Worm (Caenorhabditis elegans) whole organism, L2 larva: ENCODE results near the gene F35D2.3.
A peak's percentile ranks its signal among the peaks of the same experiment; 100 is the strongest.

Experiments used
- C34F6.9 ChIP-seq: fragments of 150-350 bp; optimal IDR thresholded peaks from 2 replicates; lab custom pipeline; 2014; ENCODE audit warnings: missing biosample characterization, missing genetic modification characterization
- F13H6.1 ChIP-seq: sonication (generic microtip); optimal IDR thresholded peaks from 2 replicates; lab custom pipeline; 2016; ENCODE audit warnings: missing genetic modification characterization, missing compliant biosample characterization
- R02D3.7 ChIP-seq: fragments of 150-350 bp; optimal IDR thresholded peaks from 2 replicates; lab custom pipeline; 2014; ENCODE audit warnings: missing biosample characterization, missing genetic modification characterization
- Y55F3AM.14 ChIP-seq: fragments of 200-800 bp; sonication (Bioruptor generic); optimal IDR thresholded peaks from 2 replicates; lab custom pipeline; 2018; ENCODE audit warnings: mild to moderate bottlenecking, missing genetic modification characterization, missing compliant biosample characterization
- alr-1 ChIP-seq: fragments of 150-350 bp; optimal IDR thresholded peaks from 2 replicates; lab custom pipeline; 2014; ENCODE audit warnings: missing biosample characterization, missing genetic modification characterization
- aly-2 ChIP-seq: fragments of 150-350 bp; optimal IDR thresholded peaks from 2 replicates; lab custom pipeline; 2014; ENCODE audit warnings: missing biosample characterization, missing genetic modification characterization
- ama-1 ChIP-seq: fragments of 150-350 bp; optimal IDR thresholded peaks from 2 replicates; lab custom pipeline; 2018; ENCODE audit warnings: inconsistent platforms
- ceh-82 ChIP-seq: fragments of 150-350 bp; optimal IDR thresholded peaks from 2 replicates; lab custom pipeline; 2014; ENCODE audit warnings: missing biosample characterization, missing genetic modification characterization
- crh-2 ChIP-seq: sonication (generic microtip); optimal IDR thresholded peaks from 2 replicates; lab custom pipeline; 2017; ENCODE audit warnings: missing biosample characterization, missing genetic modification characterization
- dmd-4 ChIP-seq: sonication (generic microtip); optimal IDR thresholded peaks from 2 replicates; lab custom pipeline; 2017; ENCODE audit warnings: missing biosample characterization, missing genetic modification characterization
- egl-27 ChIP-seq: sonication (generic microtip); optimal IDR thresholded peaks from 3 replicates; lab custom pipeline; 2017; ENCODE audit warnings: missing biosample characterization, missing genetic modification reagents, missing genetic modification characterization
- fos-1 ChIP-seq: fragments of 150-350 bp; optimal IDR thresholded peaks from 2 replicates; lab custom pipeline; 2014; ENCODE audit warnings: missing biosample characterization, missing genetic modification characterization
- gmeb-1 ChIP-seq: fragments of 150-350 bp; optimal IDR thresholded peaks from 2 replicates; lab custom pipeline; 2014; ENCODE audit warnings: missing biosample characterization, missing genetic modification characterization
- lin-13 ChIP-seq: fragments of 150-350 bp; optimal IDR thresholded peaks from 2 replicates; lab custom pipeline; 2014; ENCODE audit warnings: missing biosample characterization, missing genetic modification reagents, missing genetic modification characterization
- lin-39 ChIP-seq: fragments of 150-350 bp; optimal IDR thresholded peaks from 2 replicates; lab custom pipeline; 2014; ENCODE audit warnings: missing biosample characterization, missing genetic modification reagents, missing genetic modification characterization
- lsy-2 ChIP-seq, 2 experiments: fragments of 150-350 bp in 1 of 2; sonication (generic microtip) in 1 of 2; optimal IDR thresholded peaks; 2 replicates each; lab custom pipeline; 2014 to 2017; ENCODE audit warnings: missing biosample characterization in 2 of 2, missing genetic modification characterization in 2 of 2
- mab-5 ChIP-seq: fragments of 150-350 bp; optimal IDR thresholded peaks from 2 replicates; lab custom pipeline; 2014; ENCODE audit warnings: missing biosample characterization, missing genetic modification characterization
- mbf-1 ChIP-seq: sonication (generic microtip); optimal IDR thresholded peaks from 2 replicates; lab custom pipeline; 2017; ENCODE audit warnings: missing biosample characterization, missing genetic modification characterization
- nhr-11 ChIP-seq: fragments of 150-350 bp; optimal IDR thresholded peaks from 2 replicates; lab custom pipeline; 2014; ENCODE audit warnings: missing biosample characterization, missing genetic modification characterization
- nhr-129 ChIP-seq: fragments of 150-350 bp; optimal IDR thresholded peaks from 2 replicates; lab custom pipeline; 2014; ENCODE audit warnings: missing biosample characterization, missing genetic modification characterization
- nhr-21 ChIP-seq: fragments of 150-350 bp; optimal IDR thresholded peaks from 2 replicates; lab custom pipeline; 2014; ENCODE audit warnings: missing biosample characterization, missing genetic modification characterization
- nhr-23 ChIP-seq: fragments of 150-350 bp; optimal IDR thresholded peaks from 2 replicates; lab custom pipeline; 2014; ENCODE audit warnings: missing biosample characterization, missing genetic modification reagents, missing genetic modification characterization
- nhr-237 ChIP-seq: fragments of 150-350 bp; optimal IDR thresholded peaks from 2 replicates; lab custom pipeline; 2014; ENCODE audit warnings: missing biosample characterization, missing genetic modification characterization
- nhr-25 ChIP-seq: fragments of 150-350 bp; sonication (generic microtip); optimal IDR thresholded peaks from 3 replicates; lab custom pipeline; 2014; ENCODE audit warnings: missing biosample characterization, missing genetic modification characterization
- nhr-6 ChIP-seq: fragments of 150-350 bp; optimal IDR thresholded peaks from 2 replicates; lab custom pipeline; 2014; ENCODE audit warnings: missing biosample characterization, missing genetic modification characterization
- nhr-77 ChIP-seq: fragments of 150-350 bp; optimal IDR thresholded peaks from 2 replicates; lab custom pipeline; 2014; ENCODE audit warnings: missing biosample characterization, missing genetic modification characterization
- peb-1 ChIP-seq: fragments of 150-350 bp; optimal IDR thresholded peaks from 2 replicates; lab custom pipeline; 2014; ENCODE audit warnings: missing biosample characterization, missing genetic modification characterization
- sem-4 ChIP-seq: fragments of 150-350 bp; optimal IDR thresholded peaks from 2 replicates; lab custom pipeline; 2014; ENCODE audit warnings: missing biosample characterization, missing genetic modification reagents, missing genetic modification characterization
- skn-1 ChIP-seq: sonication (generic microtip); optimal IDR thresholded peaks from 2 replicates; lab custom pipeline; 2017; ENCODE audit warnings: missing biosample characterization, missing genetic modification characterization
- sma-3 ChIP-seq: sonication (generic microtip); optimal IDR thresholded peaks from 2 replicates; lab custom pipeline; 2016; ENCODE audit warnings: missing genetic modification reagents, missing genetic modification characterization, missing compliant biosample characterization
- sma-9 ChIP-seq, 2 experiments: fragments of 150-350 bp in 1 of 2; sonication (generic microtip) in 1 of 2; optimal IDR thresholded peaks; 2 replicates each; lab custom pipeline; 2014 to 2016; ENCODE audit warnings: missing genetic modification characterization in 2 of 2, mild to moderate bottlenecking in 1 of 2, missing biosample characterization in 1 of 2, missing compliant biosample characterization in 1 of 2, missing genetic modification reagents in 1 of 2, moderate library complexity in 1 of 2
- snpc-4 ChIP-seq: fragments of 150-350 bp; optimal IDR thresholded peaks from 2 replicates; lab custom pipeline; 2014; ENCODE audit warnings: missing biosample characterization, missing genetic modification characterization
- unc-39 ChIP-seq: fragments of 150-350 bp; optimal IDR thresholded peaks from 2 replicates; lab custom pipeline; 2014; ENCODE audit warnings: missing biosample characterization, missing genetic modification characterization
- unc-55 ChIP-seq: fragments of 150-350 bp; sonication (generic microtip); optimal IDR thresholded peaks from 3 replicates; lab custom pipeline; 2014; ENCODE audit warnings: missing biosample characterization, missing genetic modification reagents, missing genetic modification characterization
- unc-62 ChIP-seq: fragments of 150-350 bp; optimal IDR thresholded peaks from 2 replicates; lab custom pipeline; 2014; ENCODE audit warnings: missing biosample characterization, missing genetic modification reagents, missing genetic modification characterization
- zag-1 ChIP-seq: fragments of 150-350 bp; optimal IDR thresholded peaks from 2 replicates; lab custom pipeline; 2014; ENCODE audit warnings: missing biosample characterization, missing genetic modification characterization
- ztf-1 ChIP-seq: fragments of 200-800 bp; sonication (Bioruptor generic); conservative IDR thresholded peaks from 2 replicates; pipeline ENCODE4 v1.3.6; 2022; ENCODE audit warnings: missing genetic modification characterization, missing compliant biosample characterization
- ztf-11 ChIP-seq: sonication (generic microtip); optimal IDR thresholded peaks from 2 replicates; lab custom pipeline; 2017; ENCODE audit warnings: missing biosample characterization, missing genetic modification characterization
- ztf-4 ChIP-seq: fragments of 150-350 bp; optimal IDR thresholded peaks from 2 replicates; lab custom pipeline; 2014; ENCODE audit warnings: missing biosample characterization, missing genetic modification characterization

Gene F35D2.3

ce11 chrII:7593227-7593626, 22.8 kb downstream of the F35D2.3 start (continued):
- no peak for TF ChIP-seq aly-2 (tag; lab: Kevin White, UChicago)
- no peak for TF ChIP-seq nhr-77 (tag; lab: Kevin White, UChicago)
- peak; percentile 66 for TF ChIP-seq unc-55 (GFP tag; lab: Kevin White, UChicago)
- TF ChIP-seq zag-1 (tag; lab: Kevin White, UChicago), result peak; percentile 83
- TF ChIP-seq skn-1 (tag; lab: Kevin White, UChicago), result no peak
- no peak for TF ChIP-seq sma-3
- no peak for TF ChIP-seq lin-13 (GFP tag; lab: Kevin White, UChicago)
- TF ChIP-seq sem-4 (tag; lab: Kevin White, UChicago), result peak; percentile 21
- TF ChIP-seq ztf-4 (tag; lab: Kevin White, UChicago), result no peak
- no peak for TF ChIP-seq nhr-237 (tag; lab: Kevin White, UChicago)
- no peak for TF ChIP-seq nhr-6 (tag; lab: Kevin White, UChicago)
- no peak for TF ChIP-seq R02D3.7 (tag; lab: Kevin White, UChicago)
- no peak for TF ChIP-seq peb-1 (tag; lab: Kevin White, UChicago)
- TF ChIP-seq unc-62 (GFP tag; lab: Kevin White, UChicago), result no peak
- TF ChIP-seq alr-1 (tag; lab: Kevin White, UChicago), result no peak
- no peak for TF ChIP-seq mbf-1
- TF ChIP-seq ceh-82 (tag; lab: Kevin White, UChicago), result no peak

ce11 chrII:7594262-7594661, 23.9 kb downstream of the F35D2.3 start:
- TF ChIP-seq sma-9 (GFP tag; optimal IDR thresholded peaks at IDR 0.05; lab: Kevin White, UChicago) (peak; percentile 18), sma-9 (tag; optimal IDR thresholded peaks at IDR 0.05; lab: Kevin White, UChicago) (no peak), alr-1 (tag; lab: Kevin White, UChicago) (no peak)

- no peak for TF ChIP-seq sma-3
- no peak for TF ChIP-seq zag-1 (tag; lab: Kevin White, UChicago)
- TF ChIP-seq snpc-4, result no peak
- TF ChIP-seq ama-1, result no peak
- TF ChIP-seq lin-39 (tag; lab: Kevin White, UChicago), result no peak
- no peak for TF ChIP-seq nhr-77 (tag; lab: Kevin White, UChicago)
- TF ChIP-seq unc-39 (tag; lab: Kevin White, UChicago), result no peak
- no peak for TF ChIP-seq skn-1 (tag; lab: Kevin White, UChicago)
- no peak for TF ChIP-seq nhr-237 (tag; lab: Kevin White, UChicago)
- TF ChIP-seq alr-1 (tag; lab: Kevin White, UChicago), result no peak
- no peak for TF ChIP-seq ztf-4 (tag; lab: Kevin White, UChicago)
- no peak for TF ChIP-seq unc-55 (GFP tag; lab: Kevin White, UChicago)
- no peak for TF ChIP-seq mab-5 (tag; lab: Kevin White, UChicago)
These were observed 24.4 kb downstream of the F35D2.3 start, which contains the start of gene syd-1 for ce11 chrII:7594812-7595211. Gene syd-1, minus strand, starts transcription at chrII:7594912.

ce11 chrII:7598702-7599314, 28.4 kb downstream of the F35D2.3 start, which contains the start of gene pgam-5:
Gene pgam-5, minus strand, starts transcription at chrII:7598752.
- peak; percentile 4 for TF ChIP-seq nhr-129 (tag; lab: Kevin White, UChicago)
- TF ChIP-seq Y55F3AM.14 (GFP tag; lab: Kevin White, UChicago), result no peak
- no peak for TF ChIP-seq fos-1
- TF ChIP-seq sma-9 (GFP tag; optimal IDR thresholded peaks at IDR 0.05; lab: Kevin White, UChicago), result no peak
- TF ChIP-seq sma-9 (tag; optimal IDR thresholded peaks at IDR 0.05; lab: Kevin White, UChicago), result no peak
- no peak for TF ChIP-seq gmeb-1 (tag; lab: Kevin White, UChicago)
- TF ChIP-seq peb-1 (tag; lab: Kevin White, UChicago), result no peak

ce11 chrII:7599357-7599756, 29.0 kb downstream of the F35D2.3 start, which contains the start of gene npp-21:
Gene npp-21, plus strand, starts transcription at chrII:7599657.
- TF ChIP-seq C34F6.9 (tag; lab: Kevin White, UChicago), result no peak
- no peak for TF ChIP-seq dmd-4
- TF ChIP-seq nhr-25 (tag; lab: Kevin White, UChicago), result no peak
- no peak for TF ChIP-seq sma-9 (GFP tag; optimal IDR thresholded peaks at IDR 0.05; lab: Kevin White, UChicago)
- TF ChIP-seq sma-9 (tag; optimal IDR thresholded peaks at IDR 0.05; lab: Kevin White, UChicago), result no peak
- TF ChIP-seq mbf-1, result no peak
- no peak for TF ChIP-seq lin-13 (GFP tag; lab: Kevin White, UChicago)
- TF ChIP-seq, all 48 proteins: peak for 0

ce11 chrII:7605306-7605705, 34.9 kb downstream of the F35D2.3 start, which contains the start of gene osm-8:
Gene osm-8, minus strand, starts transcription at chrII:7605406.
- no peak for TF ChIP-seq ama-1
- no peak for TF ChIP-seq sem-4 (tag; lab: Kevin White, UChicago)
- TF ChIP-seq ztf-11 (tag; lab: Kevin White, UChicago), result no peak
- TF ChIP-seq nhr-11 (tag; lab: Kevin White, UChicago), result no peak
- TF ChIP-seq egl-27 (tag; lab: Kevin White, UChicago), result no peak
- no peak for TF ChIP-seq mab-5 (tag; lab: Kevin White, UChicago)
- no peak for TF ChIP-seq peb-1 (tag; lab: Kevin White, UChicago)
- TF ChIP-seq aly-2 (tag; lab: Kevin White, UChicago), result no peak
- no peak for TF ChIP-seq lsy-2 (tag; optimal IDR thresholded peaks at IDR 0.05; lab: Kevin White, UChicago)
- no peak for TF ChIP-seq nhr-237 (tag; lab: Kevin White, UChicago)
- TF ChIP-seq alr-1 (tag; lab: Kevin White, UChicago), result no peak
- no peak for TF ChIP-seq gmeb-1 (tag; lab: Kevin White, UChicago)
- TF ChIP-seq ztf-1 (GFP tag; lab: Robert Waterston, UW), result no peak
- TF ChIP-seq nhr-23 (tag; lab: Kevin White, UChicago), result no peak
- TF ChIP-seq lin-39 (tag; lab: Kevin White, UChicago), result no peak
- no peak for TF ChIP-seq F13H6.1 (tag; lab: Kevin White, UChicago)
- TF ChIP-seq snpc-4, result no peak
- no peak for TF ChIP-seq skn-1 (tag; lab: Kevin White, UChicago)
- TF ChIP-seq nhr-21 (tag; lab: Kevin White, UChicago), result no peak
- TF ChIP-seq crh-2, result no peak
